Fruit fly (Drosophila melanogaster): ENCODE results near the gene CG4025.

DNA sequence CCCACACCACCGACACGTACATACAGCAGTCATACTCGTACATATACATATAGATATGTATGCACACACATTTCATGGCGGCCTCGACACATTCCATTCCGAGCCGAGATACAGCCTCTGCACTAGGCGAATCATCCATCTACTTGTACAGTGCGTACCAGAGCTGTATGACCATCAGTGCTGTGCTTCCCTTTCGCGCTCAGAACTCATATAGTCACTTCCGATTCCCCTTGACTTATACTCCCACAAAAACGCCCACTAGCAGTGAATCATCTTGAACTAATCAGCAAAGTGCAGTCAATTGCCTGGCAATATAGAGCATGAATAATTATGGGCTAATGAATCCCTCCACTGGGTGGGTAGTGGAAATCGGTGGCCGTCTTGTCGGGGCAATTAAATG is 13.0 kb downstream of the CG4025 start:
- peak; percentile 16 for TF ChIP-seq CG3032 (tag; optimal IDR thresholded peaks at IDR 0.05)
- TF ChIP-seq svp (GFP tag) = no peak
- no peak for TF ChIP-seq CG8632 (GFP tag; optimal IDR thresholded peaks at IDR 0.05)
- no peak for TF ChIP-seq esn (GFP tag; optimal IDR thresholded peaks at IDR 0.05)
- TF ChIP-seq Blimp-1 (GFP tag; optimal IDR thresholded peaks at IDR 0.05) = no peak
- TF ChIP-seq CG15336 (GFP tag; IDR thresholded peaks at IDR 0.05) = no peak
- TF ChIP-seq CG34406 (GFP tag; optimal IDR thresholded peaks at IDR 0.05) = no peak
- TF ChIP-seq eg (GFP tag; IDR thresholded peaks at IDR 0.05) = no peak
- TF ChIP-seq Sox102F (GFP tag; optimal IDR thresholded peaks at IDR 0.05) = no peak
- no peak for TF ChIP-seq dac (GFP tag; optimal IDR thresholded peaks at IDR 0.05)
